Fruit fly (Drosophila melanogaster): ENCODE measurements around the gene CG12224.

Gene CG12224

dm6 chr3R:11989206-11989605 lies 7.3 kb upstream of the CG12224 start:
- no peak for TF ChIP-seq Clk (GFP tag; optimal IDR thresholded peaks at IDR 0.05)
- no peak for TF ChIP-seq cic (GFP tag; optimal IDR thresholded peaks at IDR 0.05)
- no peak for TF ChIP-seq CG12768 (GFP tag; optimal IDR thresholded peaks at IDR 0.05)
- TF ChIP-seq bab1 (GFP tag; optimal IDR thresholded peaks at IDR 0.05), result no peak

- no peak for TF ChIP-seq CG14711 (tag; optimal IDR thresholded peaks at IDR 0.05)
Measured at dm6 chr3R:11984862-11985261, 3.0 kb upstream of the CG12224 start.

- TF ChIP-seq pad (GFP tag; optimal IDR thresholded peaks at IDR 0.05) (no peak), kay (GFP tag; ENCODE audit: borderline replicate concordance) (no peak), CG7101 (tag; optimal IDR thresholded peaks at IDR 0.05) (no peak), CG33017 (tag; optimal IDR thresholded peaks at IDR 0.05) (no peak), Mnt (GFP tag; optimal IDR thresholded peaks at IDR 0.05) (no peak), CG7045 (GFP tag; optimal IDR thresholded peaks at IDR 0.05) (no peak), Clk (GFP tag; optimal IDR thresholded peaks at IDR 0.05) (no peak), CG1620 (GFP tag; optimal IDR thresholded peaks at IDR 0.05) (no peak), CG12768 (GFP tag; optimal IDR thresholded peaks at IDR 0.05) (no peak), cic (GFP tag; optimal IDR thresholded peaks at IDR 0.05) (no peak), CG5204 (GFP tag; optimal IDR thresholded peaks at IDR 0.05) (no peak), ovo (GFP tag; optimal IDR thresholded peaks at IDR 0.05) (no peak), Hr96 (GFP tag; optimal IDR thresholded peaks at IDR 0.05) (no peak)
Measured at dm6 chr3R:11984441-11984840, 2.6 kb upstream of the CG12224 start, which contains the start of gene CG3397. TSS of gene CG3397 (minus strand) at chr3R:11984541.

- TF ChIP-seq bab1 (GFP tag; optimal IDR thresholded peaks at IDR 0.05) (no peak), CG33017 (tag; optimal IDR thresholded peaks at IDR 0.05) (no peak), Mnt (GFP tag; optimal IDR thresholded peaks at IDR 0.05) (no peak), CG5204 (GFP tag; optimal IDR thresholded peaks at IDR 0.05) (no peak), CG14711 (tag; optimal IDR thresholded peaks at IDR 0.05) (no peak), CG7045 (GFP tag; optimal IDR thresholded peaks at IDR 0.05) (no peak), Hr96 (GFP tag; optimal IDR thresholded peaks at IDR 0.05) (no peak), pad (GFP tag; optimal IDR thresholded peaks at IDR 0.05) (no peak)
Measured at dm6 chr3R:11982547-11982946, 685 bp upstream of the CG12224 start.

- no peak for TF ChIP-seq cic (GFP tag; optimal IDR thresholded peaks at IDR 0.05)
- TF ChIP-seq CG14711 (tag; optimal IDR thresholded peaks at IDR 0.05), result peak; percentile 25
- TF ChIP-seq kay (GFP tag; ENCODE audit: borderline replicate concordance), result no peak
Measured at dm6 chr3R:11979879-11980571, 1.8 kb downstream of the CG12224 start, which contains the start of gene CG18547. TSS of gene CG18547 (minus strand) at chr3R:11980390.

- peak; percentile 37 for TF ChIP-seq kay (GFP tag; ENCODE audit: borderline replicate concordance)
- TF ChIP-seq CG12768 (GFP tag; optimal IDR thresholded peaks at IDR 0.05), result no peak
- no peak for TF ChIP-seq Hr96 (GFP tag; optimal IDR thresholded peaks at IDR 0.05)
- no peak for TF ChIP-seq Crg-1 (GFP tag; optimal IDR thresholded peaks at IDR 0.05)
- TF ChIP-seq CG1620 (GFP tag; optimal IDR thresholded peaks at IDR 0.05), result no peak
- TF ChIP-seq CG7101 (tag; optimal IDR thresholded peaks at IDR 0.05), result no peak
- no peak for TF ChIP-seq bab1 (GFP tag; optimal IDR thresholded peaks at IDR 0.05)
- no peak for TF ChIP-seq tj (GFP tag; optimal IDR thresholded peaks at IDR 0.05)
Measured at dm6 chr3R:11978278-11978677, 3.6 kb downstream of the CG12224 start.

- no peak for TF ChIP-seq bab1 (GFP tag; optimal IDR thresholded peaks at IDR 0.05)
- TF ChIP-seq CG12768 (GFP tag; optimal IDR thresholded peaks at IDR 0.05), result no peak
- no peak for TF ChIP-seq Clk (GFP tag; optimal IDR thresholded peaks at IDR 0.05)
- peak; percentile 70 for TF ChIP-seq kay (GFP tag; ENCODE audit: borderline replicate concordance)
- TF ChIP-seq CG11617 (GFP tag; optimal IDR thresholded peaks at IDR 0.05), result no peak
- no peak for TF ChIP-seq pad (GFP tag; optimal IDR thresholded peaks at IDR 0.05)
Measured at dm6 chr3R:11977336-11977678, 4.6 kb downstream of the CG12224 start.

- no peak for TF ChIP-seq CG33017 (tag; optimal IDR thresholded peaks at IDR 0.05)
- no peak for TF ChIP-seq bab1 (GFP tag; optimal IDR thresholded peaks at IDR 0.05)
Measured at dm6 chr3R:11976556-11977335, 5.1 kb downstream of the CG12224 start, which contains the start of gene CG10005. TSS of gene CG10005 (minus strand) at chr3R:11977197.

All from whole organism, adult.